Fruit fly (Drosophila melanogaster) whole organism, prepupa: ENCODE data around the gene BBIP1.

Experiments used
- CG10631 ChIP-seq: fragments of 200-800 bp; sonication (Bioruptor generic); optimal IDR thresholded peaks from 2 replicates; lab custom pipeline; 2016; ENCODE audit warnings: missing biosample characterization, missing genetic modification characterization
- CG10669 ChIP-seq: fragments of 200-800 bp; sonication (Bioruptor generic); optimal IDR thresholded peaks from 3 replicates; lab custom pipeline; 2018; ENCODE audit warnings: missing biosample characterization, mild to moderate bottlenecking, missing genetic modification characterization, moderate library complexity
- CG11294 ChIP-seq: fragments of 200-800 bp; sonication (Bioruptor generic); IDR thresholded peaks from 2 replicates; pipeline ENCODE4 v1.3.6; 2022; ENCODE audit warnings: missing biosample characterization, missing genetic modification characterization
- CG11762 ChIP-seq: fragments of 200-800 bp; sonication (Bioruptor generic); optimal IDR thresholded peaks from 3 replicates; lab custom pipeline; 2016; ENCODE audit warnings: missing biosample characterization, missing genetic modification characterization; ENCODE audit not compliant: insufficient read depth
- CG11902 ChIP-seq: fragments of 200-800 bp; sonication (Bioruptor generic); optimal IDR thresholded peaks from 3 replicates; lab custom pipeline; 2016; ENCODE audit warnings: missing biosample characterization, missing genetic modification characterization
- CG1621 ChIP-seq: fragments of 200-800 bp; sonication (Bioruptor generic); optimal IDR thresholded peaks from 3 replicates; lab custom pipeline; 2018; ENCODE audit warnings: missing biosample characterization, mild to moderate bottlenecking, missing genetic modification characterization
- CG16779 ChIP-seq: fragments of 200-800 bp; sonication (Bioruptor generic); optimal IDR thresholded peaks from 3 replicates; lab custom pipeline; 2017; ENCODE audit warnings: missing biosample characterization, mild to moderate bottlenecking, missing genetic modification characterization
- CG3032 ChIP-seq: fragments of 200-800 bp; optimal IDR thresholded peaks from 2 replicates; lab custom pipeline; 2019; ENCODE audit warnings: missing biosample characterization, mild to moderate bottlenecking, missing genetic modification characterization, moderate library complexity
- CG32006 ChIP-seq: fragments of 200-800 bp; sonication (Bioruptor generic); optimal IDR thresholded peaks from 3 replicates; lab custom pipeline; 2017; ENCODE audit warnings: missing biosample characterization, mild to moderate bottlenecking, missing genetic modification characterization
- CG4318 ChIP-seq: fragments of 200-800 bp; sonication (Bioruptor generic); optimal IDR thresholded peaks from 3 replicates; lab custom pipeline; 2017; ENCODE audit warnings: missing biosample characterization, mild to moderate bottlenecking, missing genetic modification characterization
- CG6163 ChIP-seq: fragments of 200-800 bp; sonication (Bioruptor generic); IDR thresholded peaks from 3 replicates; pipeline ENCODE4 v1.3.6; 2022; ENCODE audit warnings: missing biosample characterization, missing genetic modification characterization
- CG6792 ChIP-seq: fragments of 200-800 bp; sonication (Bioruptor generic); optimal IDR thresholded peaks from 3 replicates; lab custom pipeline; 2016; ENCODE audit warnings: missing biosample characterization, missing genetic modification characterization
- CG6808 ChIP-seq: fragments of 200-800 bp; sonication (Bioruptor generic); optimal IDR thresholded peaks from 3 replicates; lab custom pipeline; 2017; ENCODE audit warnings: missing biosample characterization, missing genetic modification characterization, mild to moderate bottlenecking, moderate library complexity, missing genetic modification reagents
- CG8632 ChIP-seq: fragments of 200-800 bp; sonication (Bioruptor generic); optimal IDR thresholded peaks from 3 replicates; lab custom pipeline; 2016; ENCODE audit warnings: missing biosample characterization, missing genetic modification characterization
- CG9139 ChIP-seq: fragments of 200-800 bp; sonication (Bioruptor generic); optimal IDR thresholded peaks from 3 replicates; lab custom pipeline; 2017; ENCODE audit warnings: missing biosample characterization, mild to moderate bottlenecking, missing genetic modification characterization
- Eip78C ChIP-seq: fragments of 200-800 bp; sonication (Bioruptor generic); peaks from one replicate; lab custom pipeline; 2016; ENCODE audit warnings: missing biosample characterization, missing genetic modification characterization
- Eip93F ChIP-seq: fragments of 200-800 bp; sonication (Bioruptor generic); optimal IDR thresholded peaks from 2 replicates; lab custom pipeline; 2016; ENCODE audit warnings: missing biosample characterization, mild to moderate bottlenecking, missing genetic modification characterization
- Ets21C ChIP-seq: fragments of 200-800 bp; sonication (Bioruptor generic); optimal IDR thresholded peaks from 3 replicates; lab custom pipeline; 2016; ENCODE audit warnings: missing biosample characterization, missing genetic modification characterization
- Ets96B ChIP-seq: fragments of 200-800 bp; optimal IDR thresholded peaks from 2 replicates; lab custom pipeline; 2019; ENCODE audit warnings: missing biosample characterization, mild to moderate bottlenecking, missing genetic modification characterization, moderate library complexity
- Gug ChIP-seq: fragments of 200-800 bp; sonication (Bioruptor generic); IDR thresholded peaks from 2 replicates; pipeline ENCODE4 v1.3.6; 2022; ENCODE audit warnings: missing biosample characterization, missing genetic modification characterization
- Hr39 ChIP-seq: fragments of 200-800 bp; sonication (Bioruptor generic); optimal IDR thresholded peaks from 2 replicates; lab custom pipeline; 2016; ENCODE audit warnings: missing biosample characterization, missing genetic modification characterization
- Hr4 ChIP-seq: fragments of 200-800 bp; sonication (Bioruptor generic); optimal IDR thresholded peaks from 3 replicates; lab custom pipeline; 2016; ENCODE audit warnings: missing biosample characterization, missing genetic modification characterization
- Lpt ChIP-seq: fragments of 200-800 bp; sonication (Bioruptor generic); optimal IDR thresholded peaks from 3 replicates; lab custom pipeline; 2016; ENCODE audit warnings: missing biosample characterization, missing genetic modification characterization
- Met ChIP-seq: fragments of 200-800 bp; sonication (Bioruptor generic); optimal IDR thresholded peaks from 3 replicates; lab custom pipeline; 2016; ENCODE audit warnings: missing biosample characterization, missing genetic modification characterization
- Sox102F ChIP-seq: fragments of 200-800 bp; sonication (Bioruptor generic); optimal IDR thresholded peaks from 2 replicates; lab custom pipeline; 2016; ENCODE audit warnings: missing biosample characterization, mild to moderate bottlenecking, missing genetic modification characterization
- acj6 ChIP-seq: fragments of 200-800 bp; sonication (Bioruptor generic); optimal IDR thresholded peaks from 3 replicates; lab custom pipeline; 2016; ENCODE audit warnings: missing biosample characterization, missing genetic modification characterization
- cyc ChIP-seq: fragments of 200-800 bp; sonication (Bioruptor generic); optimal IDR thresholded peaks from 3 replicates; lab custom pipeline; 2016; ENCODE audit warnings: missing biosample characterization, missing genetic modification characterization
- dac ChIP-seq: fragments of 200-800 bp; sonication (Bioruptor generic); optimal IDR thresholded peaks from 2 replicates; lab custom pipeline; 2017; ENCODE audit warnings: missing biosample characterization, mild to moderate bottlenecking, missing genetic modification characterization
- fd59A ChIP-seq: fragments of 200-800 bp; sonication (Bioruptor generic); optimal IDR thresholded peaks from 2 replicates; lab custom pipeline; 2017; ENCODE audit warnings: missing biosample characterization, mild to moderate bottlenecking, missing genetic modification characterization, missing genetic modification reagents
- fd85E ChIP-seq: fragments of 200-800 bp; sonication (Bioruptor generic); optimal IDR thresholded peaks from 3 replicates; lab custom pipeline; 2016; ENCODE audit warnings: missing biosample characterization, missing genetic modification characterization
- fkh ChIP-seq: fragments of 200-800 bp; sonication (Bioruptor generic); optimal IDR thresholded peaks from 3 replicates; lab custom pipeline; 2017; ENCODE audit warnings: missing biosample characterization, mild to moderate bottlenecking, missing genetic modification characterization, moderate library complexity
- lz ChIP-seq: fragments of 200-800 bp; sonication (Bioruptor generic); optimal IDR thresholded peaks from 3 replicates; lab custom pipeline; 2016; ENCODE audit warnings: missing biosample characterization, missing genetic modification characterization
- net ChIP-seq: fragments of 200-800 bp; sonication (Bioruptor generic); optimal IDR thresholded peaks from 3 replicates; lab custom pipeline; 2016; ENCODE audit warnings: missing biosample characterization, missing genetic modification characterization
- salr ChIP-seq, 2 experiments: fragments of 200-800 bp; sonication (Bioruptor generic); optimal IDR thresholded peaks; 3 replicates each; lab custom pipeline; 2016 to 2018; ENCODE audit warnings: missing biosample characterization in 2 of 2, missing genetic modification characterization in 2 of 2, mild to moderate bottlenecking in 1 of 2
- svp ChIP-seq: fragments of 200-800 bp; sonication (Bioruptor generic); peaks from one replicate; lab custom pipeline; 2016; ENCODE audit warnings: missing biosample characterization, missing genetic modification characterization
- topi ChIP-seq: fragments of 200-800 bp; sonication (Bioruptor generic); optimal IDR thresholded peaks from 3 replicates; lab custom pipeline; 2016; ENCODE audit warnings: missing biosample characterization, missing genetic modification characterization
- vri ChIP-seq: fragments of 200-800 bp; sonication (Bioruptor generic); optimal IDR thresholded peaks from 3 replicates; lab custom pipeline; 2016; ENCODE audit warnings: missing biosample characterization, mild to moderate bottlenecking, missing genetic modification characterization

Gene BBIP1

dm6 chr3R:9404104-9404512, at the start of gene BBIP1, which contains the start of the genes CG9356 and CG8135 (continued):
- TF ChIP-seq CG11762 (GFP tag; lab: Kevin White, UChicago) (peak; percentile 54), Gug (GFP tag; lab: Robert Waterston, UW) (peak; percentile 52), Ets21C (GFP tag; lab: Kevin White, UChicago) (no peak), CG1621 (tag; lab: Kevin White, UChicago) (no peak), CG6808 (GFP tag; lab: Kevin White, UChicago) (no peak), lz (GFP tag; lab: Kevin White, UChicago) (peak; percentile 79), CG11902 (GFP tag; lab: Kevin White, UChicago) (peak; percentile 14)

- TF ChIP-seq CG6163 = no peak
Measured at dm6 chr3R:9355195-9355594, 49.0 kb upstream of the BBIP1 start, which contains the start of gene CG43675. TSS of gene CG43675 (plus strand) at chr3R:9355495.

- TF ChIP-seq Eip93F (GFP tag; lab: Kevin White, UChicago) = no peak
- no peak for TF ChIP-seq CG1621 (tag; lab: Kevin White, UChicago)
- no peak for TF ChIP-seq Met
- no peak for TF ChIP-seq CG6792 (GFP tag; lab: Kevin White, UChicago)
- TF ChIP-seq CG6808 (GFP tag; lab: Kevin White, UChicago) = no peak
- TF ChIP-seq CG9139 (GFP tag; lab: Kevin White, UChicago) = no peak
- no peak for TF ChIP-seq net (GFP tag; lab: Kevin White, UChicago)
- TF ChIP-seq svp = no peak
- no peak for TF ChIP-seq fd59A (GFP tag; lab: Kevin White, UChicago)
- TF ChIP-seq Hr4 (GFP tag; lab: Kevin White, UChicago) = no peak
- no peak for TF ChIP-seq CG4318 (GFP tag; lab: Kevin White, UChicago)
- no peak for TF ChIP-seq lz (GFP tag; lab: Kevin White, UChicago)
- TF ChIP-seq CG32006 (GFP tag; lab: Kevin White, UChicago) = no peak
- no peak for TF ChIP-seq Sox102F (GFP tag; lab: Kevin White, UChicago)
- TF ChIP-seq cyc (GFP tag; lab: Kevin White, UChicago) = no peak
- TF ChIP-seq Hr39 (GFP tag; lab: Kevin White, UChicago) = no peak
- no peak for TF ChIP-seq salr (GFP tag; optimal IDR thresholded peaks at IDR 0.05; lab: Kevin White, UChicago)
Measured at dm6 chr3R:9359393-9359792, 44.8 kb upstream of the BBIP1 start.

dm6 chr3R:9363066-9363719, 41.0 kb upstream of the BBIP1 start, which contains the start of gene CG18473:
TSS of gene CG18473 (plus strand) at chr3R:9363305.
- TF ChIP-seq svp (peak; percentile 93), Hr39 (GFP tag; lab: Kevin White, UChicago) (no peak), Eip78C (peak; percentile 65), fkh (peak; percentile 10), acj6 (no peak)

DNA sequence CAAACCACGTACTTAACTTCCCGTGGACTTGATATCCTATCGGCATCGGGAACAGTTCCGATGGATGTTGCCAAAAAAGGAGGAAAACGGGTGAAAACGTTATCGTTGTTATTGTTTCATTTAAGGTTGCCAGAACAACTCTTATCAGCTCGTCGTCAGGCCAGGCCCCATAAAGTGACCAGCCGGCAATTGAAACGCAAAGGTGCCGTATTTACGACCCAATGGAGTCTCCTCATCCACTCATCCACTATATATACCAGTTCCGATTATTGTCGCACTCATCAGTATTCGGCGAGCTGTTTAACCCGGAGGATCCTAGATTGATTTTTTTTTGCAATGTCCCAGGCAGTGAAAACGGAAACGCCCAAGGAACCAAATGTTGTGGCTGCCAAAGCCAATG, 39.1 kb upstream of the BBIP1 start, which contains the start of gene Srr:
Srr (plus strand) TSS at position 278 of the 400 bp plus-strand sequence.
- TF ChIP-seq fd85E (GFP tag; lab: Kevin White, UChicago) (no peak), svp (peak; percentile 94)

DNA sequence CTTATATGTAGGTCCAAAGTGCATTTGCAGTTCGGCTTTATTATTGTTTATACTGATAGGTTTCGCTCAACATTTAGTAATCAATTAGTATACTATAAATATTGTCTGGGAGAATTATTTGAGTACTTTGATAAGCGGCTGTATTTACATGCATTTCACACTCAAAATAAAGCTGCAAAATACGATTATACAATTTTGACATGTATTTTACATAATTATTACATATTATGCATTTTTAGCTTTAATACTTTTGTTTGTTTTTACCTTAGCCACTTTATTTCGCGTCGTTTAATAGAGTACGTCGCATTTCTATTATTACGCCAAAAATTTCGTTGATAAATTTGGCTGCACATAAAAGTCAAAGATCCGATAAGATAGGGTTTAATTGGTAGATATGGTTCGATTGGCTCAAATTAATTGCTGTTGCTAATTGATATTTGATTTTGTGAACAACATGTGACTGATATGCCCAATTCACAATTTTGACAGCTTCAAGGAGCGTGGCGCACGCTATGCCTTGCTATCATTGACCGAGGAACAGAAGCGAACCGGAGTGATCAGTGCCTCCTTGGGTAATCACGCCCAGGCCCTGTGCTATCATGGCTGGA, 38.2 kb upstream of the BBIP1 start:
- no peak for TF ChIP-seq fd85E (GFP tag; lab: Kevin White, UChicago)
- TF ChIP-seq CG16779 = no peak
- TF ChIP-seq CG11294 (GFP tag; lab: Robert Waterston, UW) = no peak
- no peak for TF ChIP-seq salr (GFP tag; optimal IDR thresholded peaks at IDR 0.05; lab: Kevin White, UChicago)
- TF ChIP-seq topi (GFP tag; lab: Kevin White, UChicago) = no peak
- TF ChIP-seq fkh = no peak
- no peak for TF ChIP-seq acj6
- TF ChIP-seq CG6808 (GFP tag; lab: Kevin White, UChicago) = peak; percentile 2
- TF ChIP-seq net (GFP tag; lab: Kevin White, UChicago) = no peak
- TF ChIP-seq cyc (GFP tag; lab: Kevin White, UChicago) = no peak
- no peak for TF ChIP-seq CG8632 (GFP tag; lab: Kevin White, UChicago)
- peak; percentile 39 for TF ChIP-seq Eip78C
- no peak for TF ChIP-seq CG11902 (GFP tag; lab: Kevin White, UChicago)
- no peak for TF ChIP-seq dac
- no peak for TF ChIP-seq CG10631 (GFP tag; lab: Kevin White, UChicago)
- TF ChIP-seq CG6163 = no peak
- TF ChIP-seq CG10669 (GFP tag; lab: Kevin White, UChicago) = no peak
- no peak for TF ChIP-seq CG3032
- no peak for TF ChIP-seq fd59A (GFP tag; lab: Kevin White, UChicago)
- no peak for TF ChIP-seq Lpt (GFP tag; lab: Kevin White, UChicago)
- TF ChIP-seq Hr39 (GFP tag; lab: Kevin White, UChicago) = no peak
- TF ChIP-seq CG4318 (GFP tag; lab: Kevin White, UChicago) = no peak
- TF ChIP-seq Gug (GFP tag; lab: Robert Waterston, UW) = no peak
- TF ChIP-seq vri (GFP tag; lab: Kevin White, UChicago) = peak; percentile 76
- no peak for TF ChIP-seq Ets96B
